Worm (Caenorhabditis elegans) whole organism, L4 larva: ENCODE measurements around the gene H25P19.1.
A peak's percentile ranks its signal among the peaks of the same experiment; 100 is the strongest.

ENCODE experiments used
- F26F4.8 ChIP-seq: fragments of 200-800 bp; sonication (Bioruptor generic); conservative IDR thresholded peaks from 2 replicates; pipeline ENCODE4 v1.3.6; 2022; ENCODE audit warnings: missing genetic modification characterization, missing compliant biosample characterization
- F49E8.2 ChIP-seq: sonication (generic microtip); optimal IDR thresholded peaks from 2 replicates; lab custom pipeline; 2016; ENCODE audit warnings: missing compliant biosample characterization, mild to moderate bottlenecking, missing genetic modification characterization, borderline replicate concordance
- Y5F2A.4 ChIP-seq: fragments of 200-800 bp; sonication (Bioruptor generic); optimal IDR thresholded peaks from 2 replicates; lab custom pipeline; 2018; ENCODE audit warnings: mild to moderate bottlenecking, missing genetic modification characterization, missing compliant biosample characterization
- ZK337.2 ChIP-seq: fragments of 200-800 bp; sonication (Bioruptor generic); IDR thresholded peaks from 2 replicates; pipeline ENCODE4 v1.3.6; 2022; ENCODE audit warnings: missing genetic modification reagents, missing genetic modification characterization, missing compliant biosample characterization
- aha-1 ChIP-seq: fragments of 150-350 bp; peaks from one replicate; lab custom pipeline; 2014; ENCODE audit warnings: missing biosample characterization, missing genetic modification characterization
- ceh-32 ChIP-seq: sonication (generic microtip); optimal IDR thresholded peaks from 2 replicates; lab custom pipeline; 2016; ENCODE audit warnings: mild to moderate bottlenecking, missing genetic modification characterization, missing compliant biosample characterization; ENCODE audit not compliant: poor library complexity
- ceh-62 ChIP-seq: sonication (generic microtip); optimal IDR thresholded peaks from 2 replicates; lab custom pipeline; 2017; ENCODE audit warnings: missing biosample characterization, missing genetic modification characterization
- daf-8 ChIP-seq: fragments of 200-800 bp; sonication (Bioruptor generic); IDR thresholded peaks from 2 replicates; pipeline ENCODE4 v1.3.6; 2022; ENCODE audit warnings: missing genetic modification characterization, missing compliant biosample characterization
- dmd-6 ChIP-seq: fragments of 200-800 bp; sonication (Bioruptor generic); IDR thresholded peaks from 2 replicates; pipeline ENCODE4 v1.3.6; 2022; ENCODE audit warnings: missing genetic modification reagents, missing genetic modification characterization, missing compliant biosample characterization
- dmd-9 ChIP-seq: fragments of 200-800 bp; sonication (Bioruptor generic); IDR thresholded peaks from 2 replicates; pipeline ENCODE4 v1.3.6; 2022; ENCODE audit warnings: missing genetic modification reagents, missing genetic modification characterization, missing compliant biosample characterization
- dpl-1 ChIP-seq: fragments of 150-350 bp; optimal IDR thresholded peaks from 2 replicates; lab custom pipeline; 2014; ENCODE audit warnings: missing biosample characterization, missing genetic modification reagents, missing genetic modification characterization
- duxl-1 ChIP-seq: sonication (generic microtip); optimal IDR thresholded peaks from 2 replicates; lab custom pipeline; 2016; ENCODE audit warnings: mild to moderate bottlenecking, missing genetic modification characterization, moderate library complexity, missing compliant biosample characterization; ENCODE audit not compliant: poor library complexity
- dve-1 ChIP-seq: sonication (generic microtip); optimal IDR thresholded peaks from 2 replicates; lab custom pipeline; 2017; ENCODE audit warnings: antibody characterized with exemption, mild to moderate bottlenecking, missing genetic modification characterization, missing compliant biosample characterization; ENCODE audit not compliant: insufficient read depth
- egl-27 ChIP-seq: sonication (generic microtip); optimal IDR thresholded peaks from 3 replicates; lab custom pipeline; 2017; ENCODE audit warnings: missing biosample characterization, missing genetic modification reagents, missing genetic modification characterization
- fkh-10 ChIP-seq: fragments of 150-350 bp; optimal IDR thresholded peaks from 2 replicates; lab custom pipeline; 2014; ENCODE audit warnings: missing biosample characterization, missing genetic modification reagents, missing genetic modification characterization
- hif-1 ChIP-seq, 2 experiments: sonication (generic microtip); optimal IDR thresholded peaks; 2 replicates each; lab custom pipeline; 2016 to 2017; ENCODE audit warnings: missing compliant biosample characterization in 2 of 2, missing genetic modification characterization in 2 of 2, missing genetic modification reagents in 2 of 2, missing genotype in 2 of 2, mild to moderate bottlenecking in 1 of 2
- hlh-11 ChIP-seq: fragments of 200-800 bp; sonication (Bioruptor generic); optimal IDR thresholded peaks from 2 replicates; lab custom pipeline; 2018; ENCODE audit warnings: mild to moderate bottlenecking, missing genetic modification characterization, missing compliant biosample characterization
- lin-13 ChIP-seq: fragments of 150-350 bp; optimal IDR thresholded peaks from 2 replicates; lab custom pipeline; 2014; ENCODE audit warnings: missing biosample characterization, missing genetic modification reagents, missing genetic modification characterization
- lin-38 ChIP-seq: fragments of 200-800 bp; sonication (Bioruptor generic); IDR thresholded peaks from 2 replicates; pipeline ENCODE4 v1.3.6; 2022; ENCODE audit warnings: missing genetic modification reagents, missing genetic modification characterization, missing compliant biosample characterization
- mdl-1 ChIP-seq, 2 experiments: fragments of 150-350 bp in 1 of 2; sonication (generic microtip) in 1 of 2; optimal IDR thresholded peaks; 2 replicates each; lab custom pipeline; 2014 to 2017; ENCODE audit warnings: missing biosample characterization in 2 of 2, missing genetic modification characterization in 2 of 2
- mes-2 ChIP-seq: sonication (generic microtip); optimal IDR thresholded peaks from 2 replicates; lab custom pipeline; 2016; ENCODE audit warnings: missing genotype, mild to moderate bottlenecking, missing genetic modification characterization, missing compliant biosample characterization; ENCODE audit not compliant: poor library complexity, severe bottlenecking
- mxl-2 ChIP-seq: fragments of 200-800 bp; sonication (Bioruptor generic); conservative IDR thresholded peaks from 2 replicates; pipeline ENCODE4 v1.3.6; 2022; ENCODE audit warnings: missing genetic modification reagents, missing genetic modification characterization, missing compliant biosample characterization
- mxl-3 ChIP-seq: fragments of 200-800 bp; sonication (Bioruptor generic); optimal IDR thresholded peaks from 2 replicates; lab custom pipeline; 2018; ENCODE audit warnings: mild to moderate bottlenecking, missing genetic modification characterization, missing compliant biosample characterization
- nhr-10 ChIP-seq: fragments of 150-350 bp; optimal IDR thresholded peaks from 2 replicates; lab custom pipeline; 2014; ENCODE audit warnings: missing biosample characterization, missing genetic modification characterization
- nhr-102 ChIP-seq: sonication (generic microtip); optimal IDR thresholded peaks from 2 replicates; lab custom pipeline; 2016; ENCODE audit warnings: mild to moderate bottlenecking, missing genetic modification characterization, moderate library complexity, missing compliant biosample characterization
- nhr-25 ChIP-seq: sonication (generic microtip); optimal IDR thresholded peaks from 2 replicates; lab custom pipeline; 2017; ENCODE audit warnings: missing genetic modification characterization, mild to moderate bottlenecking, missing compliant biosample characterization, antibody characterized with exemption, moderate library complexity, borderline replicate concordance; ENCODE audit not compliant: insufficient read depth
- nhr-28 ChIP-seq: fragments of 150-350 bp; optimal IDR thresholded peaks from 2 replicates; lab custom pipeline; 2014; ENCODE audit warnings: missing biosample characterization, missing genetic modification characterization
- nhr-41 ChIP-seq: fragments of 200-800 bp; sonication (Bioruptor generic); IDR thresholded peaks from 2 replicates; pipeline ENCODE4 v1.3.6; 2022; ENCODE audit warnings: missing genetic modification reagents, missing genetic modification characterization, missing compliant biosample characterization
- nhr-77 ChIP-seq: fragments of 150-350 bp; optimal IDR thresholded peaks from 2 replicates; lab custom pipeline; 2014; ENCODE audit warnings: missing biosample characterization, missing genetic modification characterization
- pha-4 ChIP-seq, 2 experiments: fragments of 150-350 bp in 1 of 2; fragments of 200-800 bp in 1 of 2; sonication (Bioruptor generic) in 1 of 2; IDR thresholded peaks in 1 of 2; optimal IDR thresholded peaks in 1 of 2; 2 replicates each; pipeline versions ENCODE4 v1.3.6 to Lab custom; 2014 to 2022; ENCODE audit warnings: missing genetic modification characterization in 2 of 2, missing genetic modification reagents in 2 of 2, missing biosample characterization in 1 of 2, missing compliant biosample characterization in 1 of 2
- pqm-1 ChIP-seq: sonication (generic microtip); optimal IDR thresholded peaks from 2 replicates; lab custom pipeline; 2017; ENCODE audit warnings: missing biosample characterization, missing genetic modification characterization
- saeg-2 ChIP-seq: fragments of 200-800 bp; sonication (Bioruptor generic); IDR thresholded peaks from 2 replicates; pipeline ENCODE4 v1.3.6; 2022; ENCODE audit warnings: missing genetic modification reagents, missing genetic modification characterization, missing compliant biosample characterization
- sdz-12 ChIP-seq: fragments of 200-800 bp; sonication (Bioruptor generic); optimal IDR thresholded peaks from 2 replicates; lab custom pipeline; 2018; ENCODE audit warnings: mild to moderate bottlenecking, missing genetic modification characterization, missing compliant biosample characterization
- set-16 ChIP-seq: fragments of 200-800 bp; sonication (Bioruptor generic); IDR thresholded peaks from 2 replicates; pipeline ENCODE4 v1.3.6; 2022; ENCODE audit warnings: missing genetic modification reagents, missing genetic modification characterization, missing compliant biosample characterization
- snpc-4 ChIP-seq: fragments of 150-350 bp; optimal IDR thresholded peaks from 2 replicates; lab custom pipeline; 2014; ENCODE audit warnings: missing biosample characterization, missing genetic modification characterization
- spr-1 ChIP-seq: sonication (generic microtip); optimal IDR thresholded peaks from 2 replicates; lab custom pipeline; 2016; ENCODE audit warnings: mild to moderate bottlenecking, missing genetic modification characterization, missing compliant biosample characterization
- spr-3 ChIP-seq: fragments of 200-800 bp; sonication (Bioruptor generic); optimal IDR thresholded peaks from 2 replicates; lab custom pipeline; 2018; ENCODE audit warnings: mild to moderate bottlenecking, missing genetic modification characterization, missing compliant biosample characterization
- tra-1 ChIP-seq: fragments of 200-800 bp; sonication (Bioruptor generic); IDR thresholded peaks from 2 replicates; pipeline ENCODE4 v1.3.6; 2022; ENCODE audit warnings: missing genetic modification reagents, missing genetic modification characterization, missing compliant biosample characterization
- unc-62 ChIP-seq, 3 experiments: fragments of 150-350 bp in 1 of 3; sonication (generic microtip); optimal IDR thresholded peaks in 2 of 3; peaks in 1 of 3; 1 replicate in 1 of 3; 2 replicates in 2 of 3; lab custom pipeline; 2014 to 2017; ENCODE audit warnings: missing biosample characterization in 3 of 3, missing genetic modification characterization in 3 of 3, missing genetic modification reagents in 3 of 3, missing genotype in 1 of 3
- vab-7 ChIP-seq: fragments of 200-800 bp; sonication (Bioruptor generic); IDR thresholded peaks from 2 replicates; pipeline ENCODE4 v1.3.6; 2022; ENCODE audit warnings: missing genetic modification reagents, missing genetic modification characterization, missing compliant biosample characterization
- zag-1 ChIP-seq: fragments of 150-350 bp; optimal IDR thresholded peaks from 2 replicates; lab custom pipeline; 2014; ENCODE audit warnings: missing biosample characterization, missing genetic modification characterization
- ztf-11 ChIP-seq: fragments of 150-350 bp; optimal IDR thresholded peaks from 2 replicates; lab custom pipeline; 2014; ENCODE audit warnings: missing biosample characterization, missing genetic modification characterization

H25P19.1 gene

DNA sequence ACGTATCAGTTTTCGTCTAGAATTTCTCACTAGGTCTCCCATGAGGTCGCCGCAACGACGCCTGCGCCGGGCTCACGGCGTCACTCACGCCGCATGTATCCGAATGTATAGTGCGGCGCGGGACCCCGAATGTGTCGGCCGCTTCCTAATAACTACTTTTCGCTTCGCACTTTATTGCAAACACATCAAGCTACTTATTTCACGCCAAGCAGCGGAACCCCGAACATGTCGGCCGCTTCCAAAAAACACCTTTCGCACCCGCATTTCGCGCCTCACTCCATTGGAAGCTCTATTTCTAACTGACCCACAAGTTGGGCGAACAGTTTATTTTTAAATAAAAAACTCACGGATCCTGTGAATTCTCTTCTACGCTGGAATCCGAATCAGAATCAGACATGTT, 11.4 kb upstream of the H25P19.1 start:
- TF ChIP-seq tra-1 (GFP tag; lab: Robert Waterston, UW) (no peak), egl-27 (tag; lab: Kevin White, UChicago) (no peak), mxl-2 (GFP tag; lab: Robert Waterston, UW) (no peak), saeg-2 (GFP tag; lab: Robert Waterston, UW) (no peak)
- TF ChIP-seq, all 104 proteins: peak for 0

DNA sequence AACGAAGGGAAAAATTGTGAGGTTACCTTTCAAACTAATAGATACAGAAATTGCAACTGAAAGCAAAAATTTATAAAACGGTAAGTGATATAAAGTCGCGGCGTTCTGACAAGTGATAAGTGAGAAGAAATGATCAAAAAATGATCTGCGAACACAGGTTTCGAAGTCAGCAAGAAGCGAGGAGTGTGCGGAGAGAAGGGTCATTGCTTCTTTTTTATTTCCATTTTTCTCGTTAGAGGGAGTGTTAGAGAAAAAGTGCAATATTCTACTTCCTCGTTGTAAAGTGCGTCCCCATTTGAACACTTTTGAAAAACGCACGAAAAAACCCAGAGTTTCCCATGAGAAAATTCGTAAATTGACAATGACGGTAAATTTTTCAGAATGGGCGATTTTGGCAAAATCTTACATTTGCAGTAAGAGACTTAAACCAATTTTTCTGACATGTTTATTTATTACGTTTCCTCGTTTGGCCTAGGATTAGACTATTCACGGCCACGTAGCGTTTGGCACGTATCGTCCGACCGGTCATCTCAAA, 10.9 kb upstream of the H25P19.1 start, which contains the start of the genes fbxa-72 and srx-21:
Gene fbxa-72 (minus strand): TSS at position 204 of the 535 bp plus-strand sequence.
Gene srx-21 (plus strand): TSS at position 485 of the 535 bp plus-strand sequence.
- TF ChIP-seq lin-38 (no peak), nhr-102 (tag; lab: Kevin White, UChicago) (no peak), set-16 (GFP tag; lab: Robert Waterston, UW) (no peak), hlh-11 (tag; lab: Kevin White, UChicago) (peak; percentile 52), Y5F2A.4 (GFP tag; lab: Kevin White, UChicago) (no peak), sdz-12 (no peak), fkh-10 (GFP tag; lab: Kevin White, UChicago) (no peak), zag-1 (no peak), vab-7 (GFP tag; lab: Robert Waterston, UW) (no peak), nhr-41 (GFP tag; lab: Robert Waterston, UW) (no peak), mxl-3 (peak; percentile 36), hif-1 (tag; optimal IDR thresholded peaks at IDR 0.05; lab: Kevin White, UChicago) (peak in 1 of 2 experiments; percentile 57), F26F4.8 (GFP tag; lab: Robert Waterston, UW) (no peak), F49E8.2 (tag; lab: Kevin White, UChicago) (no peak), mdl-1 (tag; optimal IDR thresholded peaks at IDR 0.05; lab: Kevin White, UChicago) (peak in 1 of 2 experiments; percentile 28), ceh-32 (tag; lab: Kevin White, UChicago) (no peak), nhr-10 (tag; lab: Kevin White, UChicago) (no peak), duxl-1 (peak; percentile 17), aha-1 (peak; percentile 65), ztf-11 (tag; lab: Kevin White, UChicago) (no peak), dpl-1 (GFP tag; lab: Kevin White, UChicago) (no peak), daf-8 (GFP tag; lab: Robert Waterston, UW) (no peak), ZK337.2 (GFP tag; lab: Robert Waterston, UW) (no peak), spr-1 (tag; lab: Kevin White, UChicago) (no peak), nhr-25 (peak; percentile 51), ceh-62 (tag; lab: Kevin White, UChicago) (no peak), snpc-4 (tag; lab: Kevin White, UChicago) (no peak), lin-13 (GFP tag; lab: Kevin White, UChicago) (no peak), unc-62 (GFP tag; optimal IDR thresholded peaks at IDR 0.05 in 1 of 2; lab: Kevin White, UChicago) (peak in 1 of 2 experiments; percentile 80), unc-62 (tag; optimal IDR thresholded peaks at IDR 0.05; lab: Kevin White, UChicago) (no peak), nhr-28 (peak; percentile 90), mes-2 (peak; percentile 44), nhr-77 (peak; percentile 52), dmd-9 (GFP tag; lab: Robert Waterston, UW) (no peak), dmd-6 (GFP tag; lab: Robert Waterston, UW) (peak; percentile 75), pqm-1 (tag; lab: Kevin White, UChicago) (peak; percentile 62), spr-3 (GFP tag; lab: Kevin White, UChicago) (no peak), dve-1 (peak; percentile 43), pha-4 (GFP tag; IDR thresholded peaks at IDR 0.05; lab: Robert Waterston, UW) (no peak), pha-4 (tag; optimal IDR thresholded peaks at IDR 0.05; lab: Kevin White, UChicago) (no peak)
- TF ChIP-seq, all 104 proteins: peak for 14
